Fruit fly (Drosophila melanogaster): ENCODE measurements around the gene Clic.

- no peak for TF ChIP-seq Sin3A (optimal IDR thresholded peaks at IDR 0.05)
- TF ChIP-seq ttk (optimal IDR thresholded peaks at IDR 0.05), result no peak
- TF ChIP-seq Myc (optimal IDR thresholded peaks at IDR 0.05), result no peak
Measured at dm6 chrX:13797538-13797937, 24.6 kb downstream of the Clic start, which contains the start of gene CG10996.
